Fruit fly (Drosophila melanogaster) whole organism, adult: Measurements from ENCODE around the gene Cpr64Aa.

Source experiments
- CG11617 ChIP-seq: fragments of 200-800 bp; sonication (Bioruptor generic); optimal IDR thresholded peaks from 2 replicates; lab custom pipeline; 2017; ENCODE audit warnings: mild to moderate bottlenecking, missing biosample characterization, missing genetic modification reagents, missing genetic modification characterization
- CG12768 ChIP-seq: fragments of 200-800 bp; sonication (Bioruptor generic); optimal IDR thresholded peaks from 2 replicates; lab custom pipeline; 2017; ENCODE audit warnings: missing biosample characterization, missing genetic modification characterization, mild to moderate bottlenecking, moderate library complexity, missing genetic modification reagents
- CG14711 ChIP-seq: fragments of 200-800 bp; sonication (Bioruptor generic); optimal IDR thresholded peaks from 2 replicates; lab custom pipeline; 2018; ENCODE audit warnings: missing biosample characterization, mild to moderate bottlenecking, missing genetic modification characterization, moderate library complexity
- CG1620 ChIP-seq: fragments of 200-800 bp; sonication (Bioruptor generic); optimal IDR thresholded peaks from 2 replicates; lab custom pipeline; 2016; ENCODE audit warnings: missing biosample characterization, missing genetic modification characterization
- CG33017 ChIP-seq: fragments of 200-800 bp; sonication (Bioruptor generic); optimal IDR thresholded peaks from 2 replicates; lab custom pipeline; 2018; ENCODE audit warnings: missing biosample characterization, mild to moderate bottlenecking, missing genetic modification characterization, moderate library complexity
- CG5204 ChIP-seq: fragments of 200-800 bp; sonication (Bioruptor generic); optimal IDR thresholded peaks from 2 replicates; lab custom pipeline; 2016; ENCODE audit warnings: missing biosample characterization, missing genetic modification characterization
- CG7045 ChIP-seq: fragments of 200-800 bp; sonication (Bioruptor generic); optimal IDR thresholded peaks from 2 replicates; lab custom pipeline; 2017; ENCODE audit warnings: missing biosample characterization, mild to moderate bottlenecking, missing genetic modification characterization
- CG7101 ChIP-seq: fragments of 200-800 bp; sonication (Bioruptor generic); optimal IDR thresholded peaks from 2 replicates; lab custom pipeline; 2018; ENCODE audit warnings: missing biosample characterization, mild to moderate bottlenecking, missing genetic modification characterization, moderate library complexity
- Clk ChIP-seq: fragments of 200-800 bp; sonication (Bioruptor generic); optimal IDR thresholded peaks from 2 replicates; lab custom pipeline; 2017; ENCODE audit warnings: missing biosample characterization, missing genetic modification characterization
- Crg-1 ChIP-seq: fragments of 200-800 bp; sonication (Bioruptor generic); optimal IDR thresholded peaks from 2 replicates; lab custom pipeline; 2016; ENCODE audit warnings: missing biosample characterization, missing genetic modification characterization
- Hr96 ChIP-seq: fragments of 200-800 bp; sonication (Bioruptor generic); optimal IDR thresholded peaks from 2 replicates; lab custom pipeline; 2016; ENCODE audit warnings: missing biosample characterization, missing genetic modification characterization
- Mnt ChIP-seq: fragments of 200-800 bp; sonication (Bioruptor generic); optimal IDR thresholded peaks from 2 replicates; lab custom pipeline; 2016; ENCODE audit warnings: missing biosample characterization, mild to moderate bottlenecking, missing genetic modification characterization
- bab1 ChIP-seq: fragments of 200-800 bp; sonication (Bioruptor generic); optimal IDR thresholded peaks from 3 replicates; lab custom pipeline; 2019; ENCODE audit warnings: missing biosample characterization, mild to moderate bottlenecking, missing genetic modification characterization, moderate library complexity
- cic ChIP-seq: fragments of 200-800 bp; sonication (Bioruptor generic); optimal IDR thresholded peaks from 2 replicates; lab custom pipeline; 2017; ENCODE audit warnings: missing biosample characterization, mild to moderate bottlenecking, missing genetic modification characterization, moderate library complexity
- cnc ChIP-seq, 2 experiments: fragments of >200 bp; optimal IDR thresholded peaks; 2 replicates each; lab custom pipeline; 2017
- kay ChIP-seq: fragments of 200-800 bp; sonication (Bioruptor generic); peaks from one replicate; lab custom pipeline; 2016; ENCODE audit warnings: missing biosample characterization, missing genetic modification characterization, borderline replicate concordance
- ovo ChIP-seq: fragments of 200-800 bp; sonication (Bioruptor generic); optimal IDR thresholded peaks from 2 replicates; lab custom pipeline; 2016; ENCODE audit warnings: missing biosample characterization, missing genetic modification characterization
- pad ChIP-seq: fragments of 200-800 bp; sonication (Bioruptor generic); optimal IDR thresholded peaks from 3 replicates; lab custom pipeline; 2017; ENCODE audit warnings: missing biosample characterization, missing genetic modification characterization, mild to moderate bottlenecking, moderate library complexity, missing genetic modification reagents
- tj ChIP-seq: fragments of 200-800 bp; sonication (Bioruptor generic); optimal IDR thresholded peaks from 3 replicates; lab custom pipeline; 2017; ENCODE audit warnings: missing biosample characterization, mild to moderate bottlenecking, missing genetic modification characterization, moderate library complexity
- toe ChIP-seq: fragments of 200-800 bp; sonication (Bioruptor generic); optimal IDR thresholded peaks from 2 replicates; lab custom pipeline; 2016; ENCODE audit warnings: missing biosample characterization, missing genetic modification characterization

Gene Cpr64Aa

dm6 chr3L:4239442-4240322 is 30.7 kb upstream of the Cpr64Aa start, which contains the start of gene Sqor:
Gene Sqor (plus strand): TSS chr3L:4240173.
- peak; percentile 92 for TF ChIP-seq Hr96
- TF ChIP-seq CG1620 (GFP tag; lab: Kevin White, UChicago), result peak; percentile 78
- TF ChIP-seq CG12768, result peak; percentile 94
- TF ChIP-seq kay (GFP tag; lab: Kevin White, UChicago), result no peak
- TF ChIP-seq Clk, result peak; percentile 84
- TF ChIP-seq cnc (optimal IDR thresholded peaks at IDR 0.05; lab: Kevin White, UChicago), result no peak
- peak; percentile 82 for TF ChIP-seq pad (GFP tag; lab: Kevin White, UChicago)
- peak; percentile 90 for TF ChIP-seq bab1 (GFP tag; lab: Kevin White, UChicago)
- peak; percentile 76 for TF ChIP-seq CG14711 (tag; lab: Kevin White, UChicago)
- TF ChIP-seq Mnt (GFP tag; lab: Kevin White, UChicago), result peak; percentile 68
- peak; percentile 91 for TF ChIP-seq CG5204 (GFP tag; lab: Kevin White, UChicago)
- TF ChIP-seq CG11617 (GFP tag; lab: Kevin White, UChicago), result peak; percentile 97
- TF ChIP-seq cic, result peak; percentile 71
- TF ChIP-seq CG7045, result peak; percentile 92
- TF ChIP-seq CG7101 (tag; lab: Kevin White, UChicago), result peak; percentile 91
- peak; percentile 79 for TF ChIP-seq Crg-1 (GFP tag; lab: Kevin White, UChicago)
- TF ChIP-seq CG33017 (tag; lab: Kevin White, UChicago), result peak; percentile 89
- TF ChIP-seq toe (GFP tag; lab: Kevin White, UChicago), result peak; percentile 91
- TF ChIP-seq ovo, result peak; percentile 77
- TF ChIP-seq tj, result peak; percentile 77

- TF ChIP-seq kay (GFP tag; lab: Kevin White, UChicago), result no peak
- TF ChIP-seq CG12768, result no peak
- no peak for TF ChIP-seq CG1620 (GFP tag; lab: Kevin White, UChicago)
- no peak for TF ChIP-seq tj
- TF ChIP-seq CG11617 (GFP tag; lab: Kevin White, UChicago), result no peak
- TF ChIP-seq bab1 (GFP tag; lab: Kevin White, UChicago), result no peak
- no peak for TF ChIP-seq CG5204 (GFP tag; lab: Kevin White, UChicago)
- TF ChIP-seq ovo, result no peak
- no peak for TF ChIP-seq cnc (optimal IDR thresholded peaks at IDR 0.05; lab: Kevin White, UChicago)
- TF ChIP-seq Clk, result no peak
- no peak for TF ChIP-seq CG14711 (tag; lab: Kevin White, UChicago)
- no peak for TF ChIP-seq cic
Observed at dm6 chr3L:4238195-4238594, 29.2 kb upstream of the Cpr64Aa start.

- TF ChIP-seq kay (GFP tag; lab: Kevin White, UChicago) (no peak), pad (GFP tag; lab: Kevin White, UChicago) (no peak), Hr96 (no peak), toe (GFP tag; lab: Kevin White, UChicago) (no peak), CG33017 (tag; lab: Kevin White, UChicago) (no peak), CG5204 (GFP tag; lab: Kevin White, UChicago) (no peak), Clk (no peak), CG12768 (no peak), CG11617 (GFP tag; lab: Kevin White, UChicago) (no peak), CG1620 (GFP tag; lab: Kevin White, UChicago) (no peak), CG7045 (no peak), Mnt (GFP tag; lab: Kevin White, UChicago) (no peak), cnc (optimal IDR thresholded peaks at IDR 0.05; lab: Kevin White, UChicago) (no peak), CG14711 (tag; lab: Kevin White, UChicago) (no peak), CG7101 (tag; lab: Kevin White, UChicago) (no peak), bab1 (GFP tag; lab: Kevin White, UChicago) (no peak), cic (no peak), Crg-1 (GFP tag; lab: Kevin White, UChicago) (no peak), tj (no peak), ovo (no peak)
Observed at dm6 chr3L:4236097-4236572, 27.2 kb upstream of the Cpr64Aa start, which contains the start of gene ImpL2. Gene ImpL2 (minus strand): TSS chr3L:4236147.

- TF ChIP-seq toe (GFP tag; lab: Kevin White, UChicago) (no peak), cic (peak; percentile 91), CG11617 (GFP tag; lab: Kevin White, UChicago) (no peak), Clk (no peak), Crg-1 (GFP tag; lab: Kevin White, UChicago) (no peak), CG5204 (GFP tag; lab: Kevin White, UChicago) (no peak), ovo (no peak), bab1 (GFP tag; lab: Kevin White, UChicago) (no peak), Hr96 (no peak), CG1620 (GFP tag; lab: Kevin White, UChicago) (no peak), Mnt (GFP tag; lab: Kevin White, UChicago) (no peak), kay (GFP tag; lab: Kevin White, UChicago) (peak; percentile 37), CG7045 (no peak), CG33017 (tag; lab: Kevin White, UChicago) (no peak), CG14711 (tag; lab: Kevin White, UChicago) (no peak), CG7101 (tag; lab: Kevin White, UChicago) (no peak), CG12768 (peak; percentile 9), tj (peak; percentile 90), pad (GFP tag; lab: Kevin White, UChicago) (no peak), cnc (optimal IDR thresholded peaks at IDR 0.05; lab: Kevin White, UChicago) (no peak)
Observed at dm6 chr3L:4233603-4234277, 24.8 kb upstream of the Cpr64Aa start.
